Fruit fly (Drosophila melanogaster) whole organism, pupa: ENCODE measurements around the gene CG10584.
A peak's percentile ranks its signal among the peaks of the same experiment; 100 is the strongest.

Source experiments
- CG10348 ChIP-seq: fragments of 200-800 bp; sonication (Bioruptor generic); IDR thresholded peaks from 2 replicates; pipeline ENCODE4 v1.3.6; 2022; ENCODE audit warnings: missing biosample characterization, missing genetic modification characterization
- CG12605 ChIP-seq: fragments of 200-800 bp; sonication (Bioruptor generic); IDR thresholded peaks from 2 replicates; pipeline ENCODE4 v1.3.6; 2022; ENCODE audit warnings: missing biosample characterization, missing genetic modification characterization
- CG13204 ChIP-seq: fragments of 200-800 bp; sonication (Bioruptor generic); optimal IDR thresholded peaks from 2 replicates; lab custom pipeline; 2018; ENCODE audit warnings: missing biosample characterization, mild to moderate bottlenecking, missing genetic modification characterization, moderate library complexity
- CG14655 ChIP-seq: fragments of 200-800 bp; sonication (Bioruptor generic); optimal IDR thresholded peaks from 3 replicates; lab custom pipeline; 2017; ENCODE audit warnings: mild to moderate bottlenecking, missing biosample characterization, missing genetic modification reagents, missing genetic modification characterization
- CG15710 ChIP-seq: fragments of 200-800 bp; sonication (Bioruptor generic); optimal IDR thresholded peaks from 2 replicates; lab custom pipeline; 2018; ENCODE audit warnings: missing biosample characterization, mild to moderate bottlenecking, missing genetic modification characterization, moderate library complexity
- CG17806 ChIP-seq: fragments of 200-800 bp; sonication (Bioruptor generic); optimal IDR thresholded peaks from 2 replicates; lab custom pipeline; 2018; ENCODE audit warnings: missing biosample characterization, mild to moderate bottlenecking, missing genetic modification characterization, moderate library complexity
- CG32121 ChIP-seq: fragments of 200-800 bp; sonication (Bioruptor generic); IDR thresholded peaks from 2 replicates; pipeline ENCODE4 v1.3.6; 2022; ENCODE audit warnings: missing biosample characterization, missing genetic modification characterization
- CG34367 ChIP-seq: fragments of 200-800 bp; sonication (Bioruptor generic); optimal IDR thresholded peaks from 2 replicates; lab custom pipeline; 2018; ENCODE audit warnings: missing biosample characterization, mild to moderate bottlenecking, missing genetic modification characterization
- CG4496 ChIP-seq: fragments of 200-800 bp; sonication (Bioruptor generic); IDR thresholded peaks from 3 replicates; pipeline ENCODE4 v1.3.6; 2022; ENCODE audit warnings: missing biosample characterization, missing genetic modification characterization
- CG8159 ChIP-seq: fragments of 200-800 bp; sonication (Bioruptor generic); optimal IDR thresholded peaks from 3 replicates; lab custom pipeline; 2018; ENCODE audit warnings: missing biosample characterization, mild to moderate bottlenecking, missing genetic modification characterization, moderate library complexity
- CG8301 ChIP-seq: fragments of 200-800 bp; sonication (Bioruptor generic); optimal IDR thresholded peaks from 2 replicates; lab custom pipeline; 2018; ENCODE audit warnings: missing biosample characterization, mild to moderate bottlenecking, missing genetic modification characterization
- CG9948 ChIP-seq: fragments of 200-800 bp; sonication (Bioruptor generic); optimal IDR thresholded peaks from 2 replicates; lab custom pipeline; 2018; ENCODE audit warnings: missing biosample characterization, mild to moderate bottlenecking, missing genetic modification characterization, moderate library complexity
- D1 ChIP-seq: fragments of 200-800 bp; sonication (Bioruptor generic); optimal IDR thresholded peaks from 2 replicates; lab custom pipeline; 2018; ENCODE audit warnings: missing biosample characterization, mild to moderate bottlenecking, missing genetic modification characterization, moderate library complexity
- EcR ChIP-seq: fragments of 200-800 bp; sonication (Bioruptor generic); optimal IDR thresholded peaks from 3 replicates; lab custom pipeline; 2019; ENCODE audit warnings: missing biosample characterization, missing genetic modification characterization, mild to moderate bottlenecking, moderate library complexity, missing genetic modification reagents
- Ets98B ChIP-seq: fragments of 200-800 bp; sonication (Bioruptor generic); IDR thresholded peaks from 2 replicates; pipeline ENCODE4 v1.3.6; 2022; ENCODE audit warnings: missing biosample characterization, missing genetic modification characterization
- Pif1A ChIP-seq: fragments of 200-800 bp; sonication (Bioruptor generic); optimal IDR thresholded peaks from 3 replicates; lab custom pipeline; 2016; ENCODE audit warnings: missing biosample characterization, missing genetic modification characterization
- Pif1B ChIP-seq: fragments of 200-800 bp; sonication (Bioruptor generic); optimal IDR thresholded peaks from 3 replicates; lab custom pipeline; 2016; ENCODE audit warnings: missing biosample characterization, missing genetic modification characterization
- Snoo ChIP-seq: fragments of 200-800 bp; sonication (Bioruptor generic); optimal IDR thresholded peaks from 3 replicates; lab custom pipeline; 2017; ENCODE audit warnings: missing biosample characterization, mild to moderate bottlenecking, missing genetic modification characterization, inconsistent platforms
- fd96Ca ChIP-seq: fragments of 200-800 bp; sonication (Bioruptor generic); IDR thresholded peaks from 3 replicates; pipeline ENCODE4 v1.3.6; 2022; ENCODE audit warnings: missing biosample characterization, missing genetic modification characterization
- gl ChIP-seq: fragments of 200-800 bp; sonication (Bioruptor generic); optimal IDR thresholded peaks from 2 replicates; lab custom pipeline; 2018; ENCODE audit warnings: missing biosample characterization, mild to moderate bottlenecking, missing genetic modification characterization
- rn ChIP-seq: fragments of 200-800 bp; sonication (Bioruptor generic); IDR thresholded peaks from 2 replicates; pipeline ENCODE4 v1.3.6; 2022; ENCODE audit warnings: missing biosample characterization, missing genetic modification characterization

Gene CG10584

DNA sequence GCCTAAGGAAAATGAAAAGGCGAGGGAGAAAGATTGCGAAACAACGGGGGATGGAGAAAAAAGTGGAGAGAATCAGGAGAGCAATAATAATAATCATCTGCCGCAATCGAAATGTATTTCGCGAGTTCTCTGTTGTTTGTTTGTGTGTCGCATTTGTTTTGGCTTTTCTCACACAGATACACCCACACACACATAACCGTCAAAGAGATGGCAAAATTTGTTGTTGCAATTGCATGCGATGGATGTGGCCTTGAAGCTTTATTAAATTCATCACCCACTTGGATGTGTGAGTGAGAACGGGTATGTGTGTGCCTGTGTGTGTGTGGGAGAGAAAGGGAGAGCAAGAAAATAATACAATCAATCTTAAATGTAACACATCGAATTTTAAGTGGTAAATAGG lies 19.5 kb downstream of the CG10584 start:
- TF ChIP-seq EcR (GFP tag; lab: Kevin White, UChicago) (peak; percentile 36), CG14655 (GFP tag; lab: Kevin White, UChicago) (no peak), D1 (tag; lab: Kevin White, UChicago) (no peak), Snoo (tag; lab: Kevin White, UChicago) (no peak), rn (GFP tag; lab: Robert Waterston, UW) (no peak), Pif1B (no peak), CG32121 (GFP tag; lab: Robert Waterston, UW) (no peak), CG8159 (tag; lab: Kevin White, UChicago) (no peak)

DNA sequence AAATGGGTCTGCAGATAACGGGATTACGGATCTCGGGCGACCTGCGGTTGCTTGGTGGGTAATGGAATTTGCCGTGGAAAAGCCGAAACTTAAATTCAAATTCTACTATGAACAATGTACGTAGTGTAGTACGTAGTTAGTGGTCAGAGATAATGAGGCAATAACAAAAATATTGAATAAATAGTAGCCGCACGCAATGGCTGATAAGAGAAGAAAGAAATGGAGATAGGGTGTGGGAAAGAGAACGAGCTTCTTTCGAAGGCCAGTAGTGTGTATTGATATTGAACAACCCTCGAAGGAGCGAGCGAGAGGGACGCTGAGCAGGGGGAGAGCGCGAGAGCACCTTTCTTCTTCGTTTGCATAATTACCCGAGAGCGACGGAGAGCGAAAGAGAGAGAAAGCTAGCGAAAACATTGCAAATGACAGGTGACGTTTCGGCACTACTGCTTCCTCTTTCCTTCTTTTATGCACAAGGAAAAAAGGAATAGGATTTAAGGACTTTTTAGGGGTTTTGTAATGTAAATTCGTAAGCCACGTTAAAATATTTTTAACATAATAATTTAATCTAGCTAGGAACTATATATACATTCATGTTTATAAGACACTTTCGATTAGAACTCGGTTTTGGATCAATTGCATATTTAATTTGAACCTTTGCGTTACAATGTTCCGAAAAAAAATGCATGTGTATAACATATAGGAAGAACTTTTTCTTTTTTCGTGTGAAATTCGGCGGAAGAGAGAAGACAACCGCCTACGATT lies 20.1 kb downstream of the CG10584 start:
- TF ChIP-seq gl (tag; lab: Kevin White, UChicago) (no peak), CG13204 (GFP tag; lab: Kevin White, UChicago) (no peak), CG10348 (GFP tag; lab: Robert Waterston, UW) (no peak), CG32121 (GFP tag; lab: Robert Waterston, UW) (0 out of 2 replicates have a peak, but pooled peaks have one; percentile 13), Snoo (tag; lab: Kevin White, UChicago) (peak; percentile 40), Pif1A (GFP tag; lab: Kevin White, UChicago) (peak; percentile 54), D1 (tag; lab: Kevin White, UChicago) (no peak), CG9948 (tag; lab: Kevin White, UChicago) (peak; percentile 44), CG17806 (tag; lab: Kevin White, UChicago) (peak; percentile 22), Ets98B (GFP tag; lab: Robert Waterston, UW) (peak; percentile 18; the same call in 1 of the 2 replicates), EcR (GFP tag; lab: Kevin White, UChicago) (peak; percentile 6), CG34367 (tag; lab: Kevin White, UChicago) (no peak), CG8301 (tag; lab: Kevin White, UChicago) (peak; percentile 68), CG12605 (GFP tag; lab: Robert Waterston, UW) (no peak), rn (GFP tag; lab: Robert Waterston, UW) (no peak), CG8159 (tag; lab: Kevin White, UChicago) (peak; percentile 40), fd96Ca (GFP tag; lab: Robert Waterston, UW) (peak; percentile 52; the same call in 2 of the 3 replicates), CG15710 (tag; lab: Kevin White, UChicago) (peak; percentile 7), Pif1B (peak; percentile 45), CG4496 (GFP tag; lab: Robert Waterston, UW) (0 out of 3 replicates have a peak, but pooled peaks have one; percentile 46), CG14655 (GFP tag; lab: Kevin White, UChicago) (peak; percentile 71)

DNA sequence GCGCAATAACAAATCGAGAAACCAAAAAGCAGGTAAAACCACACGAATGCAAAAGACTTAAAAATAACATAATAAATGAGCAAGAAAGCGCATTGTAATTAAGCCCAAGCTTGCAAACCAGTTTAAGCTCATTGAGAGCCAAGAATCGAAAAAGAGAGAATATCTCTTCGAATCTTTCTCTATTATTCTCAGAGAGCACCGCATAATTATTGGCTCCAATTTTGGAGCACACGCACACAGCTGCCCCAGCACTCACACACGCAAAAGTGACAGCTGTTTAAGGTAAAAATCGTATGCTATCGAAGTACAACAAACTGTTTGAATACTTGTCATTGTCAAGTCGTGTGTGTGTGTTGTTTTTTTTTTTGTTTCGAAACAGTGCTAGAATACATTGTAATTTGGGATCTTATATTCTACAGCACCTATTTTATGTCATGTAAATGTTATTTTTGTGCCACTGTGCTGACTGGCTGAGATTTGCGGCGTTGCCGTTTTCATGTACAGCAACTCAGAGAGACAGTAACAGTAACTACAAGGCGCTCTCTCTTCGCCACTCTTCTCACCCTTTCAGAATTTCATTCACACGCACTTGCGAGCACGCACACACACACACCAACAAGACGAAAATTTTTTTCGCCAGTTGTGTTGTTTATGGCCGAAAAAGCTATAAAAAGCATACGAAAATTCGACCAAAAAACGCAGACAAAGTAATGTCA lies 21.6 kb downstream of the CG10584 start:
- TF ChIP-seq CG4496 (GFP tag; lab: Robert Waterston, UW) (peak; percentile 88), Pif1A (GFP tag; lab: Kevin White, UChicago) (peak; percentile 90), D1 (tag; lab: Kevin White, UChicago) (peak; percentile 39), CG14655 (GFP tag; lab: Kevin White, UChicago) (peak; percentile 79), CG15710 (tag; lab: Kevin White, UChicago) (peak; percentile 52), CG10348 (GFP tag; lab: Robert Waterston, UW) (no peak), CG9948 (tag; lab: Kevin White, UChicago) (peak; percentile 61), Snoo (tag; lab: Kevin White, UChicago) (peak; percentile 66), Pif1B (peak; percentile 91), gl (tag; lab: Kevin White, UChicago) (peak; percentile 12), CG32121 (GFP tag; lab: Robert Waterston, UW) (peak; percentile 63), CG12605 (GFP tag; lab: Robert Waterston, UW) (peak; percentile 77), EcR (GFP tag; lab: Kevin White, UChicago) (peak; percentile 7), CG34367 (tag; lab: Kevin White, UChicago) (peak; percentile 36), CG8159 (tag; lab: Kevin White, UChicago) (peak; percentile 68), rn (GFP tag; lab: Robert Waterston, UW) (peak; percentile 75), CG13204 (GFP tag; lab: Kevin White, UChicago) (peak; percentile 8), CG8301 (tag; lab: Kevin White, UChicago) (peak; percentile 73), CG17806 (tag; lab: Kevin White, UChicago) (peak; percentile 66), Ets98B (GFP tag; lab: Robert Waterston, UW) (peak; percentile 83), fd96Ca (GFP tag; lab: Robert Waterston, UW) (peak; percentile 89)
- TF ChIP-seq, all 21 proteins: peak for 20

DNA sequence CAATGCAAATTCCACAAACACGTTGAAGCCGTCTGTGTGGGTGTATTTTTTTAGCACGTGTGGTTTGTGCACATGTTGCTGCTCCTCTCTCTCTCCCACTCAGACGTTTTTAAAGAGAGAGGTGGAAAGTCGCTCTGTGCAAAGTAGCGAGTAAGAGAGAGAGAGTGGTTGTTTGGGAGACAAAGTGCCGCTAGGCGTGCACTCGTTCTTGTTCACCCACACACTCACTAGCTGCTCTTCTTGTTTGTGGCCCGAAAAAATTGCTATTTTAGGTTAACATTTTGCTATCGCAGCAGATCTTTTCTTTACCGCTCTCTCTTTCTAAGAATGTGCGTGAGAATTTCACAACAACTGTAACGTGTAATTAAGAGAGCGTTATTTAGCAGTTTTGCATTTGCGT lies 22.3 kb downstream of the CG10584 start:
- TF ChIP-seq gl (tag; lab: Kevin White, UChicago): no peak
- no peak for TF ChIP-seq CG32121 (GFP tag; lab: Robert Waterston, UW)
- no peak for TF ChIP-seq CG10348 (GFP tag; lab: Robert Waterston, UW)
- peak; percentile 25 for TF ChIP-seq Pif1B
- no peak for TF ChIP-seq CG15710 (tag; lab: Kevin White, UChicago)
- TF ChIP-seq CG8301 (tag; lab: Kevin White, UChicago): no peak
- TF ChIP-seq Ets98B (GFP tag; lab: Robert Waterston, UW): peak; percentile 37; the same call in 1 of the 2 replicates
- no peak for TF ChIP-seq CG13204 (GFP tag; lab: Kevin White, UChicago)
- TF ChIP-seq fd96Ca (GFP tag; lab: Robert Waterston, UW): no peak
- no peak for TF ChIP-seq CG9948 (tag; lab: Kevin White, UChicago)
- no peak for TF ChIP-seq rn (GFP tag; lab: Robert Waterston, UW)
- TF ChIP-seq CG12605 (GFP tag; lab: Robert Waterston, UW): 0 out of 2 replicates have a peak, but pooled peaks have one; percentile 56
- no peak for TF ChIP-seq CG17806 (tag; lab: Kevin White, UChicago)
- TF ChIP-seq CG4496 (GFP tag; lab: Robert Waterston, UW): 0 out of 3 replicates have a peak, but pooled peaks have one; percentile 7
- no peak for TF ChIP-seq CG14655 (GFP tag; lab: Kevin White, UChicago)
- TF ChIP-seq Pif1A (GFP tag; lab: Kevin White, UChicago): no peak
- no peak for TF ChIP-seq CG34367 (tag; lab: Kevin White, UChicago)
- no peak for TF ChIP-seq Snoo (tag; lab: Kevin White, UChicago)
- peak; percentile 39 for TF ChIP-seq EcR (GFP tag; lab: Kevin White, UChicago)
- TF ChIP-seq CG8159 (tag; lab: Kevin White, UChicago): no peak
- TF ChIP-seq D1 (tag; lab: Kevin White, UChicago): no peak
